Worm (Caenorhabditis elegans): Measurements from ENCODE around the gene C47D12.2.

- TF ChIP-seq cog-1 (tag; optimal IDR thresholded peaks at IDR 0.05) (no peak), tab-1 (GFP tag; IDR thresholded peaks at IDR 0.05) (no peak), T22C8.4 (GFP tag; IDR thresholded peaks at IDR 0.05) (no peak), ztf-29 (GFP tag; IDR thresholded peaks at IDR 0.05) (no peak), klf-2 (GFP tag; conservative IDR thresholded peaks at IDR 0.05) (no peak), med-1 (GFP tag; optimal IDR thresholded peaks at IDR 0.05; ENCODE audit: insufficient read depth) (no peak), ref-1 (GFP tag; conservative IDR thresholded peaks at IDR 0.05) (no peak), ztf-23 (GFP tag; IDR thresholded peaks at IDR 0.05) (no peak)
These were observed 33.4 kb downstream of the C47D12.2 start, which contains the start of gene fcmt-1 for ce11 chrII:11709464-11709863.

Data from whole organism, midembryonic.